Worm (Caenorhabditis elegans): Measurements from ENCODE around the gene col-174.

Gene col-174

ce11 chrX:7582223-7582622 is 35.6 kb downstream of the col-174 start:
- no peak for TF ChIP-seq Y48G9A.11 (GFP tag; IDR thresholded peaks at IDR 0.05)
- no peak for TF ChIP-seq T20F7.1 (GFP tag; optimal IDR thresholded peaks at IDR 0.05)
- TF ChIP-seq madf-9 (GFP tag; conservative IDR thresholded peaks at IDR 0.05), result no peak
- TF ChIP-seq dpl-1 (GFP tag; optimal IDR thresholded peaks at IDR 0.05), result no peak
- TF ChIP-seq ama-1 (optimal IDR thresholded peaks at IDR 0.05), result no peak
- peak in 1 of 2 experiments; percentile 91 for TF ChIP-seq unc-62 (GFP tag; optimal IDR thresholded peaks at IDR 0.05 in 1 of 2)
- no peak for TF ChIP-seq unc-62 (tag; optimal IDR thresholded peaks at IDR 0.05)

DNA sequence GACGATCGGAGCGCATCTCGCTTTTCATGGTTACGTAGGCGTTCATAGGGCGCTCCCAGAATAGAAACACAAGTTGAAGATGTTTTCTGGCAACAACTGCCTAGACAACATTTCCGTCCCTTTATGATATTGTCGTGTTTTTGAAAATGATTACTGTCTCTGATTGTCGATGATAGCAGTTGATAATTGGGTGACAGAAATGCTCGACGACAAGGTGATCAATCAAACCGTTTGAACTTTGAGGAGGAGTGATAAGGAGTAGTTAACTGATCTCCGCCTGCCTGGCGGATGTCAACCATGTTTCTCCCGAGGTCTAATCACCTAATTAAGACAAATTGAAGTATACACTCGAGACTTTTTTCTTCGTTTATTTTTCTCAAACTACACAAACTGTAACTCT is 37.3 kb downstream of the col-174 start:
- TF ChIP-seq dmd-8 (GFP tag; IDR thresholded peaks at IDR 0.05) (no peak), F49E8.2 (tag; optimal IDR thresholded peaks at IDR 0.05; ENCODE audit: borderline replicate concordance) (no peak), nhr-102 (tag; optimal IDR thresholded peaks at IDR 0.05) (no peak), F44E2.7 (GFP tag; IDR thresholded peaks at IDR 0.05) (no peak), spr-1 (tag; optimal IDR thresholded peaks at IDR 0.05) (no peak), unc-62 (GFP tag; optimal IDR thresholded peaks at IDR 0.05 in 1 of 2) (peak in 1 of 2 experiments; percentile 95), unc-62 (tag; optimal IDR thresholded peaks at IDR 0.05) (no peak)

DNA sequence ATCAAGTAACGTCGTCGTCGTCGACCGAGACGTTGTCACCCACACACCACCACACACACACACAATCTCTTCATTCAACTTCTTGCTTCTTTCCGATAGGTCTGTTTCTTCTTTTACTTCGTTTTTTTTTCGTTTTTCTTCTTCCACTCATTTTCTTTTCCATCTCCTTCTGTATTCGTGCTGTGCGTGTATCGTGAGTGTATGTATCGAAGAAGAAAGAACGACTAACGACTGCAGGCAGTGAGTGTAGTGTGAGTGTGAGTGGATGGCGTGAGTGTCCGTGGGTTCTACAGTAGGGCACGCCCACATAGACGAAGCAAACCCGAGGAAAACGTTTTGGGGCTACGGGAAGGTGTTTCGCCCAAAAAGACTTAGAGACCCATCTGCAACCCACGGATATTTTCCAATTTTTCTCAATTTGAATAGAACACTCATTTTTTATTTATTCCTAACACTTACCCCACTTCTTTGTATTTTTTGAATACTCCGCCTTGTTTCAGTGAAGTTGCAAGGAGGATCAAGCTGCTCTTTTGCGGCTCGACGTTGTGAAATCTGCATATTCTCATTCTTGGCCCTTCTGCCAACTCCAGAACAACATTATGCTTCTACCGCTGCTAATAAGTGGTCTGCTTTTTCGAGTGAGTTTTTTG is 39.1 kb downstream of the col-174 start, which contains the start of gene adt-2:
TSS of gene adt-2 (plus strand) at position 600 of the 650 bp plus-strand sequence.
- TF ChIP-seq hlh-11 (tag; optimal IDR thresholded peaks at IDR 0.05) (peak; percentile 25), nhr-102 (tag; optimal IDR thresholded peaks at IDR 0.05) (no peak), nhr-42 (GFP tag; IDR thresholded peaks at IDR 0.05) (no peak), jun-1 (tag; optimal IDR thresholded peaks at IDR 0.05) (no peak), zip-11 (GFP tag; IDR thresholded peaks at IDR 0.05) (no peak), nhr-28 (tag; optimal IDR thresholded peaks at IDR 0.05) (peak; percentile 77), mes-2 (tag; optimal IDR thresholded peaks at IDR 0.05; ENCODE audit: poor library complexity, severe bottlenecking) (no peak), mep-1 (tag; optimal IDR thresholded peaks at IDR 0.05) (peak; percentile 55), hlh-30 (tag; optimal IDR thresholded peaks at IDR 0.05; ENCODE audit: insufficient read depth) (peak; percentile 46), mdl-1 (tag; optimal IDR thresholded peaks at IDR 0.05) (peak in 1 of 2 experiments; percentile 49), nhr-25 (tag; optimal IDR thresholded peaks at IDR 0.05; ENCODE audit: borderline replicate concordance, insufficient read depth) (peak; percentile 32), lsy-2 (tag; optimal IDR thresholded peaks at IDR 0.05) (peak in 1 of 2 experiments; percentile 29)

DNA sequence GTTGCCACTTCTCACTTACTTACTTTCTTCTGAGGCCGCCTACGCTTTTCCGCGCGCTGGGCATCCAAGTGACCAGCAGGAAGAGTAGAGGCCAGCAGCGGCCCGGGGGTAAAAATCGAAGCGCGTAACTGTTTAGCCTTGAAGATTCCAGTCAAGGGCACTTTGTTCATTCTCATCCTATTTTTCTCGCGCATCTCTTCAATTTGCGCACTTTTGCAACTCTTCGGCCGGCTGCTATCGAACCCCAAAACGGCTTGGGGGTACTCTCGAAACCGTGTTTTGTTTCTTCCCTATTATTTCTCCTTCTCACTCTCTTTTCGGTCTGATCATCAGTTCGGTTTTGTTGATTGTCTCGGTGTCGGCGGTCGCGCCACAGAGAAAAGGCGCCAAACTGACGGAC is 40.0 kb downstream of the col-174 start:
- TF ChIP-seq nhr-25 (tag; optimal IDR thresholded peaks at IDR 0.05; ENCODE audit: borderline replicate concordance, insufficient read depth) (peak; percentile 88), set-16 (GFP tag; IDR thresholded peaks at IDR 0.05) (peak; percentile 56), hlh-11 (tag; optimal IDR thresholded peaks at IDR 0.05) (peak; percentile 23), unc-62 (GFP tag; optimal IDR thresholded peaks at IDR 0.05 in 1 of 2) (peak in 1 of 2 experiments; percentile 53), unc-62 (tag; optimal IDR thresholded peaks at IDR 0.05) (no peak), gei-8 (GFP tag; optimal IDR thresholded peaks at IDR 0.05) (no peak), mes-2 (tag; optimal IDR thresholded peaks at IDR 0.05; ENCODE audit: poor library complexity, severe bottlenecking) (peak; percentile 12), lin-1 (GFP tag; IDR thresholded peaks at IDR 0.05) (no peak), aha-1 (tag) (peak; percentile 91), attf-4 (tag; optimal IDR thresholded peaks at IDR 0.05) (no peak), F26F4.8 (GFP tag; conservative IDR thresholded peaks at IDR 0.05) (no peak), snpc-1.2 (GFP tag; IDR thresholded peaks at IDR 0.05) (no peak), lin-38 (GFP tag; IDR thresholded peaks at IDR 0.05) (no peak), mxl-2 (GFP tag; conservative IDR thresholded peaks at IDR 0.05) (no peak)
